Worm (Caenorhabditis elegans) whole organism, L4 larva: ENCODE data around the gene K12H6.9.

Experiments
- R02D3.7 ChIP-seq: fragments of 150-350 bp; sonication (generic microtip); optimal IDR thresholded peaks from 3 replicates; lab custom pipeline; 2014; ENCODE audit warnings: missing biosample characterization, missing genetic modification characterization
- hif-1 ChIP-seq, 2 experiments: sonication (generic microtip); optimal IDR thresholded peaks; 2 replicates each; lab custom pipeline; 2016 to 2017; ENCODE audit warnings: missing compliant biosample characterization in 2 of 2, missing genetic modification characterization in 2 of 2, missing genetic modification reagents in 2 of 2, missing genotype in 2 of 2, mild to moderate bottlenecking in 1 of 2
- snpc-1.2 ChIP-seq: fragments of 200-800 bp; sonication (Bioruptor generic); IDR thresholded peaks from 2 replicates; pipeline ENCODE4 v1.3.6; 2022; ENCODE audit warnings: missing genetic modification reagents, missing genetic modification characterization, missing compliant biosample characterization
- zfp-2 ChIP-seq: sonication (generic microtip); optimal IDR thresholded peaks from 2 replicates; lab custom pipeline; 2016; ENCODE audit warnings: mild to moderate bottlenecking, missing genetic modification characterization, missing compliant biosample characterization

DNA sequence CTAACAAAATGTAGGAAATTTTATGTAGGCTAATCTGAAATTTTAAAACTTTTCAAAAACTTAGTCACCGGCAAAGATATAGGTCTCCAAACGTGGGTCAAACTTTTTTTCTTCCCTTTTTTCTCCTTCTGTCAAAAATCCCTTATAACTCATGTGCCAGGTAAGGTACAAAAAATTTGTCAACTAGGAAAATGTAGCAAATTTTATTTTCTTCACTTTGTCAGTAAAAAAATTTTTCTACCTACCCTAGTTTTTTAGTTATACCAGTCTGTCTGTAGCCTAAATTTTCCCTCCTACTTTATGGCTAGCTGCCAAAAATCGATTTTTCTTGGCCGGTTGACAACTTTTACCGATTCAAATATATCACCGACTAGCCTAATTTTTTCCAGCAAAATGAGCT, 7.5 kb upstream of the K12H6.9 start, which contains the start of gene set-13:
- no peak for TF ChIP-seq zfp-2 (tag; lab: Kevin White, UChicago)
- TF ChIP-seq hif-1 (tag; optimal IDR thresholded peaks at IDR 0.05; lab: Kevin White, UChicago), result no peak
- no peak for TF ChIP-seq R02D3.7 (tag; lab: Kevin White, UChicago)
- no peak for TF ChIP-seq snpc-1.2
